Worm (Caenorhabditis elegans) whole organism, late embryonic: Measurements from ENCODE around the gene srh-80.

Experiments used
- hlh-30 ChIP-seq: sonication (generic microtip); optimal IDR thresholded peaks from 2 replicates; lab custom pipeline; 2017; ENCODE audit warnings: antibody characterized with exemption, missing genetic modification characterization, missing compliant biosample characterization; ENCODE audit not compliant: insufficient read depth
- mec-3 ChIP-seq: sonication (generic microtip); optimal IDR thresholded peaks from 2 replicates; lab custom pipeline; 2016; ENCODE audit warnings: borderline replicate concordance, missing genetic modification characterization, missing compliant biosample characterization
- pag-3 ChIP-seq: sonication (generic microtip); optimal IDR thresholded peaks from 2 replicates; lab custom pipeline; 2016; ENCODE audit warnings: missing compliant biosample characterization, missing genetic modification characterization, borderline replicate concordance
- pha-4 ChIP-seq: fragments of 150-350 bp; optimal IDR thresholded peaks from 2 replicates; lab custom pipeline; 2018; ENCODE audit warnings: missing biosample characterization, missing genetic modification reagents, missing genetic modification characterization

DNA sequence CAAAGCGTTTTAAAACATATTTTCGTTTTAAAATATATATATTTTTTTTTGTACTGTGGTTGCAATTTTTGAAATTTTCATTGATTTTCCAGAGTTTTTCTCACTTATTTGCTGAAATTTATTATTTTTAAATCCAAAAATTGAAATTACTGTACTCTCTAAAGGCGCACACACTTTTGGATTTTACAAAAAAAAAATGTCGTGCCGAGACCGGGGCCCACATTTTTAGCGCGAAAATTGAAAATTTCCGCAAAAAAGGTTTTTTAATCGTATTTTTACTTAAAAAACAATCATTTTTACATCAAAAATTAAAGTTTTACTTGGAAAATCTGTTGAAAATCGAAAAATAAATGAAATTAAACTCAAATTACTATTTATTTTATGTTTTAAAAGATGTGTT is 34.6 kb upstream of the srh-80 start:
- TF ChIP-seq hlh-30 (tag; lab: Kevin White, UChicago) (no peak), pag-3 (no peak), mec-3 (tag; lab: Kevin White, UChicago) (no peak), pha-4 (tag; lab: Kevin White, UChicago) (no peak)
